Worm (Caenorhabditis elegans): ENCODE results near the gene C04C11.1.
A peak's percentile ranks its signal among the peaks of the same experiment; 100 is the strongest.

Gene C04C11.1

DNA sequence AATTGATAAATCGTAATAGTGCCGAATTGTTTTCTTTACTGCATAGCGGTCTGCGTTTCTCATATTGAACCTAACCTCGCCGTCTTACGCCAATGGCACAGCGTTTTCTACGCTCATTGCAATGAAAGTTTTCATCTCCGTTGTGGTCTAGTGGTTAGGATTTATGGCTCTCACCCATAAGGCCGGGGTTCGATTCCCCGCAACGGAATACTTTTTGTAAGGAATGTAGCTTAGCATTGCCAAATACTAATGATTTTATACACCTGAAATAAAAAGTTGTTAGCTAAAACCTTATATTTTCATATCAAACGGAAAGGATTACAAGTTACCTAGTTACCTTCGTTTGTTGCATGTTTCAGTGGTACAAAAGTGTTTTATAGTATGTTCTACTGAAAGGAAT is 4.6 kb upstream of the C04C11.1 start (continued):
- TF ChIP-seq nhr-179 (tag; optimal IDR thresholded peaks at IDR 0.05) (no peak), ztf-25 (GFP tag; IDR thresholded peaks at IDR 0.05) (peak; percentile 83; the same call in 1 of the 2 replicates), Y53F4B.3 (GFP tag; IDR thresholded peaks at IDR 0.05) (no peak), lsy-27 (tag; optimal IDR thresholded peaks at IDR 0.05; ENCODE audit: borderline replicate concordance, insufficient read depth) (no peak), die-1 (tag; optimal IDR thresholded peaks at IDR 0.05) (peak; percentile 92), ceh-79 (tag; optimal IDR thresholded peaks at IDR 0.05) (peak; percentile 51), F22D6.2 (tag; optimal IDR thresholded peaks at IDR 0.05) (peak; percentile 38), Y79H2A.3 (GFP tag; conservative IDR thresholded peaks at IDR 0.05) (no peak), chd-7 (tag; optimal IDR thresholded peaks at IDR 0.05) (peak; percentile 87), lin-26 (GFP tag; IDR thresholded peaks at IDR 0.05) (peak; percentile 89), nfya-1 (tag; optimal IDR thresholded peaks at IDR 0.05; ENCODE audit: borderline replicate concordance, insufficient read depth) (no peak), lsl-1 (GFP tag; optimal IDR thresholded peaks at IDR 0.05) (no peak), C17E4.6 (GFP tag; IDR thresholded peaks at IDR 0.05) (no peak), ama-1 (optimal IDR thresholded peaks at IDR 0.05) (no peak), ama-1 (GFP tag; optimal IDR thresholded peaks at IDR 0.05) (peak in 1 of 2 experiments; percentile 57), attf-6 (GFP tag; IDR thresholded peaks at IDR 0.05) (0 out of 2 replicates have a peak, but pooled peaks have one; percentile 48), fkh-3 (tag; optimal IDR thresholded peaks at IDR 0.05) (peak; percentile 72), Y56A3A.18 (GFP tag; IDR thresholded peaks at IDR 0.05) (0 out of 2 replicates have a peak, but pooled peaks have one; percentile 60), F39B2.1 (GFP tag; IDR thresholded peaks at IDR 0.05) (no peak), ztf-6 (GFP tag; IDR thresholded peaks at IDR 0.05) (peak; percentile 15; the same call in 1 of the 2 replicates), K11D2.4 (GFP tag; IDR thresholded peaks at IDR 0.05) (peak; percentile 75), Y95B8A.8 (GFP tag; IDR thresholded peaks at IDR 0.05) (no peak), egl-44 (GFP tag; IDR thresholded peaks at IDR 0.05) (peak; percentile 73), F57A8.1 (GFP tag; optimal IDR thresholded peaks at IDR 0.05) (no peak), hmg-1.2 (GFP tag; IDR thresholded peaks at IDR 0.05) (peak; percentile 87), B0261.1 (tag; optimal IDR thresholded peaks at IDR 0.05) (peak; percentile 98), ztf-26 (tag; optimal IDR thresholded peaks at IDR 0.05) (peak; percentile 57), bed-1 (GFP tag; IDR thresholded peaks at IDR 0.05) (no peak), let-526 (GFP tag; IDR thresholded peaks at IDR 0.05) (peak; percentile 44; the same call in 1 of the 2 replicates), egl-18 (GFP tag; IDR thresholded peaks at IDR 0.05) (0 out of 2 replicates have a peak, but pooled peaks have one; percentile 56), mxl-1 (tag; optimal IDR thresholded peaks at IDR 0.05) (peak; percentile 79), tbp1 (GFP tag; optimal IDR thresholded peaks at IDR 0.05) (peak; percentile 98), D2030.7 (GFP tag; IDR thresholded peaks at IDR 0.05) (peak; percentile 61), dpff-1 (tag; optimal IDR thresholded peaks at IDR 0.05) (no peak), unc-62 (GFP tag; optimal IDR thresholded peaks at IDR 0.05) (no peak), B0019.2 (GFP tag; conservative IDR thresholded peaks at IDR 0.05) (0 out of 2 replicates have a peak, but pooled peaks have one; percentile 23), akir-1 (GFP tag; optimal IDR thresholded peaks at IDR 0.05) (no peak), ccch-3 (GFP tag; optimal IDR thresholded peaks at IDR 0.05) (no peak), F55B11.4 (tag; optimal IDR thresholded peaks at IDR 0.05; ENCODE audit: borderline replicate concordance, insufficient read depth) (no peak), pha-4 (tag; optimal IDR thresholded peaks at IDR 0.05) (no peak), ekl-4 (GFP tag; IDR thresholded peaks at IDR 0.05) (peak; percentile 73; the same call in 1 of the 2 replicates), snpc-4 (GFP tag; optimal IDR thresholded peaks at IDR 0.05) (peak; percentile 72), snpc-4 (tag; optimal IDR thresholded peaks at IDR 0.05) (peak in 3 of 4 experiments; percentile 63 to 85 (median 76)), hsf-1 (GFP tag; IDR thresholded peaks at IDR 0.05) (peak; percentile 60; the same call in 1 of the 2 replicates), ets-4 (GFP tag; optimal IDR thresholded peaks at IDR 0.05) (no peak), nhr-80 (tag; optimal IDR thresholded peaks at IDR 0.05) (peak; percentile 41), pbrm-1 (GFP tag; IDR thresholded peaks at IDR 0.05) (peak; percentile 79), ztf-28 (GFP tag; IDR thresholded peaks at IDR 0.05) (peak; percentile 38; the same call in 1 of the 2 replicates), nfya-2 (GFP tag; IDR thresholded peaks at IDR 0.05) (no peak)

Data from whole organism, young adult.